Fruit fly (Drosophila melanogaster): ENCODE data around the gene gpp.

- no peak for TF ChIP-seq CG5204 (GFP tag; optimal IDR thresholded peaks at IDR 0.05)
- no peak for TF ChIP-seq CG14711 (tag; optimal IDR thresholded peaks at IDR 0.05)
- TF ChIP-seq Hr96 (GFP tag; optimal IDR thresholded peaks at IDR 0.05): no peak
- no peak for TF ChIP-seq pad (GFP tag; optimal IDR thresholded peaks at IDR 0.05)
- TF ChIP-seq toe (GFP tag; optimal IDR thresholded peaks at IDR 0.05): no peak
- no peak for TF ChIP-seq Crg-1 (GFP tag; optimal IDR thresholded peaks at IDR 0.05)
- no peak for TF ChIP-seq CG12768 (GFP tag; optimal IDR thresholded peaks at IDR 0.05)
- TF ChIP-seq CG7101 (tag; optimal IDR thresholded peaks at IDR 0.05): no peak
- TF ChIP-seq bab1 (GFP tag; optimal IDR thresholded peaks at IDR 0.05): no peak
Observed at dm6 chr3R:6435761-6436318, 29.2 kb downstream of the gpp start.

Measured in whole organism, adult.